Fruit fly (Drosophila melanogaster) whole organism, embryonic: ENCODE measurements around the gene CG43850.
"Not testable (repeated sequence)": the region's sequence is repeated elsewhere in the genome, so short reads cannot be mapped to it uniquely, and the experiment has no call there.

Experiments used
- Bteb2 ChIP-seq: fragments of 200-800 bp; sonication (Bioruptor generic); optimal IDR thresholded peaks from 2 replicates; lab custom pipeline; 2016; ENCODE audit warnings: missing biosample characterization, missing genetic modification characterization
- CG10979 ChIP-seq: fragments of 200-800 bp; sonication (Bioruptor generic); optimal IDR thresholded peaks from 2 replicates; lab custom pipeline; 2018; ENCODE audit warnings: missing biosample characterization, mild to moderate bottlenecking, missing genetic modification characterization, moderate library complexity
- CG12155 ChIP-seq: fragments of 200-800 bp; sonication (Bioruptor generic); optimal IDR thresholded peaks from 3 replicates; lab custom pipeline; 2016; ENCODE audit warnings: missing biosample characterization, missing genetic modification characterization
- CG13624 ChIP-seq: fragments of 200-800 bp; sonication (Bioruptor generic); optimal IDR thresholded peaks from 2 replicates; lab custom pipeline; 2016; ENCODE audit warnings: missing biosample characterization, missing genetic modification characterization
- CG14667 ChIP-seq: fragments of 200-800 bp; sonication (Bioruptor generic); IDR thresholded peaks from 2 replicates; pipeline ENCODE4 v1.3.6; 2022; ENCODE audit warnings: missing biosample characterization, missing genetic modification characterization
- CG14860 ChIP-seq: fragments of 200-800 bp; sonication (Bioruptor generic); IDR thresholded peaks from 3 replicates; pipeline ENCODE4 v1.3.6; 2022; ENCODE audit warnings: missing biosample characterization, missing genetic modification characterization; ENCODE audit not compliant: partially characterized antibody
- CG15601 ChIP-seq: fragments of 200-800 bp; sonication (Bioruptor generic); optimal IDR thresholded peaks from 3 replicates; lab custom pipeline; 2019; ENCODE audit warnings: missing biosample characterization, mild to moderate bottlenecking, missing genetic modification characterization, moderate library complexity
- CG17186 ChIP-seq: fragments of 200-800 bp; sonication (Bioruptor generic); optimal IDR thresholded peaks from 3 replicates; lab custom pipeline; 2017; ENCODE audit warnings: missing biosample characterization, missing genetic modification reagents, missing genetic modification characterization
- CG17568 ChIP-seq: fragments of 200-800 bp; sonication (Bioruptor generic); optimal IDR thresholded peaks from 2 replicates; lab custom pipeline; 2018; ENCODE audit warnings: missing biosample characterization, mild to moderate bottlenecking, missing genetic modification characterization, moderate library complexity
- CG2116 ChIP-seq: fragments of 200-800 bp; sonication (Bioruptor generic); optimal IDR thresholded peaks from 3 replicates; lab custom pipeline; 2018; ENCODE audit warnings: missing biosample characterization, mild to moderate bottlenecking, missing genetic modification characterization
- CG31441 ChIP-seq: fragments of 200-800 bp; sonication (Bioruptor generic); IDR thresholded peaks from 2 replicates; pipeline ENCODE4 v1.3.6; 2022; ENCODE audit warnings: missing biosample characterization, missing genetic modification characterization
- CG3163 ChIP-seq: fragments of 200-800 bp; sonication (Bioruptor generic); optimal IDR thresholded peaks from 3 replicates; lab custom pipeline; 2016; ENCODE audit warnings: missing biosample characterization, missing genetic modification characterization
- CG42726 ChIP-seq: fragments of 200-800 bp; sonication (Bioruptor generic); IDR thresholded peaks from 2 replicates; pipeline ENCODE4 v1.3.6; 2022; ENCODE audit warnings: missing biosample characterization, missing genetic modification characterization; ENCODE audit not compliant: partially characterized antibody
- CG4854 ChIP-seq: fragments of 200-800 bp; sonication (Bioruptor generic); optimal IDR thresholded peaks from 2 replicates; lab custom pipeline; 2016; ENCODE audit warnings: missing biosample characterization, missing genetic modification characterization, inconsistent platforms
- CG6272 ChIP-seq: fragments of 200-800 bp; sonication (Bioruptor generic); IDR thresholded peaks from 2 replicates; pipeline ENCODE4 v1.3.6; 2022; ENCODE audit warnings: missing biosample characterization, missing genetic modification characterization
- Dbx ChIP-seq: fragments of 200-800 bp; sonication (Bioruptor generic); IDR thresholded peaks from 3 replicates; pipeline ENCODE4 v1.3.6; 2022; ENCODE audit warnings: missing biosample characterization, missing genetic modification characterization
- Deaf1 ChIP-seq: fragments of 200-800 bp; optimal IDR thresholded peaks from 3 replicates; lab custom pipeline; 2019; ENCODE audit warnings: missing biosample characterization, mild to moderate bottlenecking, missing genetic modification characterization, moderate library complexity
- Ets65A ChIP-seq: fragments of 200-800 bp; sonication (Bioruptor generic); peaks from one replicate; lab custom pipeline; 2016; ENCODE audit warnings: missing biosample characterization, missing genetic modification characterization
- HLH3B ChIP-seq: fragments of 200-800 bp; sonication (Bioruptor generic); IDR thresholded peaks from 2 replicates; pipeline ENCODE4 v1.3.6; 2022; ENCODE audit warnings: missing biosample characterization, missing genetic modification characterization
- Hand ChIP-seq: fragments of 200-800 bp; sonication (Bioruptor generic); optimal IDR thresholded peaks from 2 replicates; lab custom pipeline; 2017; ENCODE audit warnings: mild to moderate bottlenecking, missing biosample characterization, missing genetic modification reagents, missing genetic modification characterization
- Hr3 ChIP-seq: fragments of 200-800 bp; sonication (Bioruptor generic); optimal IDR thresholded peaks from 3 replicates; lab custom pipeline; 2016; ENCODE audit warnings: missing biosample characterization, missing genetic modification characterization
- Max ChIP-seq: fragments of 200-800 bp; sonication (Bioruptor generic); optimal IDR thresholded peaks from 2 replicates; lab custom pipeline; 2016; ENCODE audit warnings: missing biosample characterization, mild to moderate bottlenecking, missing genetic modification characterization
- Nf-YC ChIP-seq: fragments of 200-800 bp; optimal IDR thresholded peaks from 3 replicates; lab custom pipeline; 2019; ENCODE audit warnings: missing biosample characterization, mild to moderate bottlenecking, missing genetic modification characterization, moderate library complexity
- Xbp1 ChIP-seq: fragments of 200-800 bp; sonication (Bioruptor generic); optimal IDR thresholded peaks from 3 replicates; lab custom pipeline; 2016; ENCODE audit warnings: missing biosample characterization, mild to moderate bottlenecking, missing genetic modification characterization
- bbx ChIP-seq: fragments of 200-800 bp; sonication (Bioruptor generic); IDR thresholded peaks from 2 replicates; pipeline ENCODE4 v1.3.6; 2022; ENCODE audit warnings: missing biosample characterization, missing genetic modification characterization; ENCODE audit not compliant: partially characterized antibody
- chif ChIP-seq, 2 experiments: fragments of 200-800 bp; sonication (Bioruptor generic); optimal IDR thresholded peaks; 3 replicates each; lab custom pipeline; 2016; ENCODE audit warnings: missing biosample characterization in 2 of 2, missing genetic modification characterization in 2 of 2
- crc ChIP-seq: fragments of 200-800 bp; sonication (Bioruptor generic); optimal IDR thresholded peaks from 2 replicates; lab custom pipeline; 2016; ENCODE audit warnings: missing biosample characterization, missing genetic modification characterization
- fd3F ChIP-seq: fragments of 200-800 bp; sonication (Bioruptor generic); optimal IDR thresholded peaks from 2 replicates; lab custom pipeline; 2018; ENCODE audit warnings: missing biosample characterization, mild to moderate bottlenecking, missing genetic modification characterization, moderate library complexity
- gfzf ChIP-seq: fragments of 200-800 bp; sonication (Bioruptor generic); optimal IDR thresholded peaks from 2 replicates; lab custom pipeline; 2016; ENCODE audit warnings: missing biosample characterization, mild to moderate bottlenecking, missing genetic modification characterization, moderate library complexity
- insv ChIP-seq, 2 experiments: fragments of 200-800 bp; sonication (Bioruptor generic); optimal IDR thresholded peaks; 3 replicates each; lab custom pipeline; 2016 to 2018; ENCODE audit warnings: missing biosample characterization in 2 of 2, missing genetic modification characterization in 2 of 2
- kah ChIP-seq: fragments of 200-800 bp; sonication (Bioruptor generic); optimal IDR thresholded peaks from 2 replicates; lab custom pipeline; 2018; ENCODE audit warnings: missing biosample characterization, mild to moderate bottlenecking, missing genetic modification characterization
- nerfin-1 ChIP-seq: fragments of 200-800 bp; sonication (Bioruptor generic); optimal IDR thresholded peaks from 3 replicates; lab custom pipeline; 2019; ENCODE audit warnings: missing biosample characterization, mild to moderate bottlenecking, missing genetic modification characterization, moderate library complexity
- sna ChIP-seq: fragments of 200-800 bp; sonication (Bioruptor generic); IDR thresholded peaks from 2 replicates; pipeline ENCODE4 v1.3.6; 2022; ENCODE audit warnings: missing biosample characterization, missing genetic modification characterization; ENCODE audit not compliant: partially characterized antibody
- ssp ChIP-seq: fragments of 200-800 bp; sonication (Bioruptor generic); IDR thresholded peaks from 2 replicates; pipeline ENCODE4 v1.3.6; 2022; ENCODE audit warnings: missing biosample characterization, missing genetic modification characterization
- stwl ChIP-seq: fragments of 200-800 bp; sonication (Bioruptor generic); optimal IDR thresholded peaks from 3 replicates; lab custom pipeline; 2018; ENCODE audit warnings: missing biosample characterization, mild to moderate bottlenecking, missing genetic modification characterization, moderate library complexity

Gene CG43850

DNA sequence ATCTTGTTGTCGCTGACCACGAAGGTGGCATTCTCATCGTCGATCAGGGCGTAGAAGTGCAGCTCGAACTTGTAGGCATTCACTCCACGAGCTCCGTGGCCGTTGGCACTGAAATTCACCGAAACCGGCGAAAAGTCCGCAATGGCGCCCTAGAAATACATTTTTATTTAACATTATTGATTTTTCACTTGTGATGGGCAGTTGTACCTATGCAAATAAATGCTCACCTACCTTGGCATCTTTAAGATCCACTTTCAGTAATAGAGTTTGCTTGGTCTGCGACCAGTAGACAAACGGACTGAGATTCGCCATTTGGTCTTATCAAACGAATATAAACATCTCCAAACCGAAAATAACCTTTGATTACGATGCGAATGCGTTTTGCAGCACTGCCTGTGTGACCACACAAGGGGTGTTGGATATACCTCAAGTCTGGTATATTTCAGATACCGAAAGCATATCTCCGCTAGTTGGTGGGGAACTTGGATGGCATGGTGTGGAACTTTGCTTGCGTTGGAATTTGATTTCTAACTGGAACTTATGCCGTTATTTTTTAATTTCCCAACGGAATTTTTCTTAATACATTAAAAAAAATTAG lies 30.1 kb downstream of the CG43850 start, which contains the start of gene Hacd2 (continued):
- TF ChIP-seq nerfin-1 (tag; lab: Kevin White, UChicago), result no peak
- TF ChIP-seq HLH3B (GFP tag; lab: Robert Waterston, UW), result no peak
- no peak for TF ChIP-seq Hr3 (GFP tag; lab: Kevin White, UChicago)
- peak; percentile 95 for TF ChIP-seq gfzf (GFP tag; lab: Kevin White, UChicago)
- TF ChIP-seq ssp, result 0 out of 2 replicates have a peak, but pooled peaks have one; percentile 10
- TF ChIP-seq CG13624 (GFP tag; lab: Kevin White, UChicago), result peak; percentile 53
- peak; percentile 3 for TF ChIP-seq Max (GFP tag; lab: Kevin White, UChicago)
- TF ChIP-seq CG17186 (GFP tag; lab: Kevin White, UChicago), result peak; percentile 43
- TF ChIP-seq chif (GFP tag; optimal IDR thresholded peaks at IDR 0.05; lab: Kevin White, UChicago), result peak in 1 of 2 experiments; percentile 11
- TF ChIP-seq kah (GFP tag; lab: Kevin White, UChicago), result no peak
- 0 out of 2 replicates have a peak, but pooled peaks have one; percentile 18 for TF ChIP-seq CG31441 (GFP tag; lab: Robert Waterston, UW)
- peak; percentile 35 for TF ChIP-seq Xbp1 (GFP tag; lab: Kevin White, UChicago)
- peak; percentile 52; the same call in 1 of the 3 replicates for TF ChIP-seq Dbx (GFP tag; lab: Robert Waterston, UW)
- no peak for TF ChIP-seq Deaf1 (tag; lab: Kevin White, UChicago)
- TF ChIP-seq CG2116 (GFP tag; lab: Kevin White, UChicago), result peak; percentile 48
- TF ChIP-seq fd3F (GFP tag; lab: Kevin White, UChicago), result no peak
- no peak for TF ChIP-seq Nf-YC (tag; lab: Kevin White, UChicago)
- peak; percentile 33 for TF ChIP-seq CG3163 (GFP tag; lab: Kevin White, UChicago)
- TF ChIP-seq CG17568 (GFP tag; lab: Kevin White, UChicago), result no peak
- TF ChIP-seq CG4854 (GFP tag; lab: Kevin White, UChicago), result peak; percentile 37
- TF ChIP-seq stwl (tag; lab: Kevin White, UChicago), result peak; percentile 99
- TF ChIP-seq Hand (GFP tag; lab: Kevin White, UChicago), result no peak
- TF ChIP-seq crc (GFP tag; lab: Kevin White, UChicago), result no peak
- peak; percentile 76 for TF ChIP-seq Ets65A
- TF ChIP-seq CG12155 (GFP tag; lab: Kevin White, UChicago), result no peak
- peak; percentile 30; the same call in 1 of the 2 replicates for TF ChIP-seq bbx (GFP tag; lab: Robert Waterston, UW)
- TF ChIP-seq sna, result peak; percentile 13; the same call in 1 of the 2 replicates
- peak; percentile 27 for TF ChIP-seq Bteb2 (GFP tag; lab: Kevin White, UChicago)
- TF ChIP-seq CG14860, result 0 out of 3 replicates have a peak, but pooled peaks have one; percentile 11
- no peak for TF ChIP-seq CG15601 (tag; lab: Kevin White, UChicago)
- TF ChIP-seq CG6272 (GFP tag; lab: Robert Waterston, UW), result 0 out of 2 replicates have a peak, but pooled peaks have one; percentile 16
- TF ChIP-seq CG14667 (GFP tag; lab: Robert Waterston, UW), result no peak

DNA sequence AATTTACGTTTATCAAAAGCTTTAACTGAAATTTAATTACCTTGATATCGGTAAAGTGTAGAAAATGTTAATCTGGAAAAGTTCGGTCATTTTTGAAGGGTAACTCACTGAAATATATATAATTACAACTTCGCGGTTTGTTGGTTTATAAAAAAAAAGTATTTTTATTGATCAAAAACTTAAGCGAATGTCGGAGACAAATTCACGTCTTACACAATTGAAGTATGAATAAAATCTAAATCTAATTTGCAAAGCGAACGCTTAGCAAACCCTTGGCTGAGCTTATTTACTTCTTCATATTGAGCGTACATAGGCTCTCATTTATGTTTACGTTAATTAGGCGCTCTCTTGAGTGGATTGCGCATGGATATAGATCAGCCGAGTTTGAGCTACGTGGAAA lies 34.2 kb downstream of the CG43850 start, which contains the start of gene Hsp60D:
Hsp60D (minus strand) TSS at position 101 of the 400 bp plus-strand sequence.
- not testable (repeated sequence) for TF ChIP-seq insv (GFP tag; optimal IDR thresholded peaks at IDR 0.05; lab: Kevin White, UChicago); CG10979 (tag; lab: Kevin White, UChicago); CG42726 (GFP tag; lab: Robert Waterston, UW)
- TF ChIP-seq, all 482 proteins: peak for 0; not testable (repeated sequence) for 482
